Worm (Caenorhabditis elegans): ENCODE measurements around the gene cht-3.

The cht-3 gene

DNA sequence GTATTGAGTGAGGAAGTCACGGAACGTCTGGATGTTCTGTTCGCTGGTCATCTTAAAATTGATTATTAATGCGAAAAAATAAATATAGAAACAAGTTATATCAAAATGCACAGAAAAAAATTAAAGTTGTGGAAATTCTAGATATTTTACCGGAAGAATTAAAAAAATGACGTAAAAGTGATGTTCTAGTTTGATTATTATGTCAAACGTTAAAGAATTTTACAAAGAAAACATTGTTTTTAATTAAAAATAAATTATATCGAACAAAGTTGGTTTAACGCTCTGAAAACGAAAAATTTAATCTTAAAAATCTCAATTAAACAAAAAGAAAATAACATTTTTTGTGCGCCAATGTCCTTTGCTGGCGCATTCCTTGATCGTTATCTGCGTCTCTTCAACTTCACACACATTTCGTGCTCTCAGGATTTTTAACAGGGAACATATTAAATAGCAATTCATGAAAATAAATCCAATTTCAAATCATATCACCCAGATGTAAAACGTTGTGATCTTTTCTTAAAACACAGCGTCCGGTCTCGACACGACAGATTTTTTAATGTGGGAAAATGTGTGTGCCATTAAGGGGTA, 41.2 kb downstream of the cht-3 start, which contains the start of gene tin-9.1 (continued):
- TF ChIP-seq nhr-42 (GFP tag; IDR thresholded peaks at IDR 0.05) (no peak), nhr-28 (tag; optimal IDR thresholded peaks at IDR 0.05) (peak; percentile 37), F37D6.2 (tag; optimal IDR thresholded peaks at IDR 0.05) (peak; percentile 21), lin-13 (GFP tag; optimal IDR thresholded peaks at IDR 0.05) (peak; percentile 48), Y105C5A.15 (GFP tag; IDR thresholded peaks at IDR 0.05) (no peak), ceh-44 (GFP tag; IDR thresholded peaks at IDR 0.05) (no peak), unc-62 (GFP tag; optimal IDR thresholded peaks at IDR 0.05 in 1 of 2) (no peak), unc-62 (tag; optimal IDR thresholded peaks at IDR 0.05) (no peak), F49E8.2 (tag; optimal IDR thresholded peaks at IDR 0.05; ENCODE audit: borderline replicate concordance) (no peak), ces-1 (GFP tag; optimal IDR thresholded peaks at IDR 0.05) (no peak), zag-1 (tag; optimal IDR thresholded peaks at IDR 0.05) (no peak), ztf-11 (tag; optimal IDR thresholded peaks at IDR 0.05) (no peak), lin-39 (tag; optimal IDR thresholded peaks at IDR 0.05) (no peak), set-16 (GFP tag; IDR thresholded peaks at IDR 0.05) (no peak), ceh-82 (tag; optimal IDR thresholded peaks at IDR 0.05) (no peak), vab-7 (GFP tag; IDR thresholded peaks at IDR 0.05) (no peak), cey-2 (tag; optimal IDR thresholded peaks at IDR 0.05; ENCODE audit: borderline replicate concordance, insufficient read depth) (no peak), snpc-4 (tag; optimal IDR thresholded peaks at IDR 0.05) (no peak), nhr-237 (tag; optimal IDR thresholded peaks at IDR 0.05) (no peak), aly-2 (tag; optimal IDR thresholded peaks at IDR 0.05) (no peak), fos-1 (tag; optimal IDR thresholded peaks at IDR 0.05) (no peak), F10B5.3 (tag; optimal IDR thresholded peaks at IDR 0.05) (no peak), ama-1 (optimal IDR thresholded peaks at IDR 0.05) (no peak), D1046.2 (GFP tag; IDR thresholded peaks at IDR 0.05) (no peak), mdt-29 (GFP tag; IDR thresholded peaks at IDR 0.05) (no peak), nhr-11 (tag; optimal IDR thresholded peaks at IDR 0.05) (no peak), zip-2 (tag; optimal IDR thresholded peaks at IDR 0.05) (no peak), ztf-7 (tag; optimal IDR thresholded peaks at IDR 0.05) (peak; percentile 49), ceh-62 (tag; optimal IDR thresholded peaks at IDR 0.05) (no peak), nhr-111 (GFP tag; optimal IDR thresholded peaks at IDR 0.05) (no peak), madf-5 (GFP tag; IDR thresholded peaks at IDR 0.05) (no peak), lin-38 (GFP tag; IDR thresholded peaks at IDR 0.05) (peak; percentile 72), F26F4.8 (GFP tag; conservative IDR thresholded peaks at IDR 0.05) (no peak), spr-1 (tag; optimal IDR thresholded peaks at IDR 0.05) (peak; percentile 12), lsy-2 (tag; optimal IDR thresholded peaks at IDR 0.05) (peak in 1 of 2 experiments; percentile 92), ZK546.5 (tag; optimal IDR thresholded peaks at IDR 0.05) (no peak), zfp-2 (tag; optimal IDR thresholded peaks at IDR 0.05) (no peak), mxl-2 (GFP tag; conservative IDR thresholded peaks at IDR 0.05) (no peak), jun-1 (tag; optimal IDR thresholded peaks at IDR 0.05) (no peak), lin-29 (GFP tag; IDR thresholded peaks at IDR 0.05) (no peak), mdl-1 (tag; optimal IDR thresholded peaks at IDR 0.05) (no peak), spr-3 (GFP tag; optimal IDR thresholded peaks at IDR 0.05) (no peak), hlh-11 (tag; optimal IDR thresholded peaks at IDR 0.05) (peak; percentile 56), zip-11 (GFP tag; IDR thresholded peaks at IDR 0.05) (no peak), php-3 (GFP tag; IDR thresholded peaks at IDR 0.05) (no peak), Y75B8A.6 (GFP tag; IDR thresholded peaks at IDR 0.05) (no peak), mes-2 (tag; optimal IDR thresholded peaks at IDR 0.05; ENCODE audit: poor library complexity, severe bottlenecking) (peak; percentile 88), mep-1 (tag; optimal IDR thresholded peaks at IDR 0.05) (peak; percentile 55), tra-1 (GFP tag; IDR thresholded peaks at IDR 0.05) (no peak), Y48G9A.11 (GFP tag; IDR thresholded peaks at IDR 0.05) (no peak), nhr-48 (tag; optimal IDR thresholded peaks at IDR 0.05) (peak; percentile 28), daf-12 (tag; optimal IDR thresholded peaks at IDR 0.05) (no peak), hlh-30 (tag; optimal IDR thresholded peaks at IDR 0.05; ENCODE audit: insufficient read depth) (peak; percentile 66)
